Fruit fly (Drosophila melanogaster) whole organism, prepupa: ENCODE results near the gene CG32647.

Experiments used
- Blimp-1 ChIP-seq: fragments of 200-800 bp; sonication (Bioruptor generic); optimal IDR thresholded peaks from 3 replicates; lab custom pipeline; 2017; ENCODE audit warnings: missing biosample characterization, missing genetic modification characterization, mild to moderate bottlenecking, moderate library complexity, missing genetic modification reagents
- CG15336 ChIP-seq: fragments of 200-800 bp; sonication (Bioruptor generic); IDR thresholded peaks from 2 replicates; pipeline ENCODE4 v1.3.6; 2022; ENCODE audit warnings: missing biosample characterization, missing genetic modification characterization
- CG1621 ChIP-seq: fragments of 200-800 bp; sonication (Bioruptor generic); optimal IDR thresholded peaks from 3 replicates; lab custom pipeline; 2018; ENCODE audit warnings: missing biosample characterization, mild to moderate bottlenecking, missing genetic modification characterization
- CG16779 ChIP-seq: fragments of 200-800 bp; sonication (Bioruptor generic); optimal IDR thresholded peaks from 3 replicates; lab custom pipeline; 2017; ENCODE audit warnings: missing biosample characterization, mild to moderate bottlenecking, missing genetic modification characterization
- CG3032 ChIP-seq: fragments of 200-800 bp; optimal IDR thresholded peaks from 2 replicates; lab custom pipeline; 2019; ENCODE audit warnings: missing biosample characterization, mild to moderate bottlenecking, missing genetic modification characterization, moderate library complexity
- CG3919 ChIP-seq: fragments of 200-800 bp; sonication (Bioruptor generic); optimal IDR thresholded peaks from 3 replicates; lab custom pipeline; 2016; ENCODE audit warnings: missing biosample characterization, missing genetic modification characterization
- CG4318 ChIP-seq: fragments of 200-800 bp; sonication (Bioruptor generic); optimal IDR thresholded peaks from 3 replicates; lab custom pipeline; 2017; ENCODE audit warnings: missing biosample characterization, mild to moderate bottlenecking, missing genetic modification characterization
- CG6854 ChIP-seq: fragments of 200-800 bp; sonication (Bioruptor generic); optimal IDR thresholded peaks from 2 replicates; lab custom pipeline; 2017; ENCODE audit warnings: missing biosample characterization, mild to moderate bottlenecking, missing genetic modification characterization
- Met ChIP-seq: fragments of 200-800 bp; sonication (Bioruptor generic); optimal IDR thresholded peaks from 3 replicates; lab custom pipeline; 2016; ENCODE audit warnings: missing biosample characterization, missing genetic modification characterization
- dac ChIP-seq: fragments of 200-800 bp; sonication (Bioruptor generic); optimal IDR thresholded peaks from 2 replicates; lab custom pipeline; 2017; ENCODE audit warnings: missing biosample characterization, mild to moderate bottlenecking, missing genetic modification characterization
- net ChIP-seq: fragments of 200-800 bp; sonication (Bioruptor generic); optimal IDR thresholded peaks from 3 replicates; lab custom pipeline; 2016; ENCODE audit warnings: missing biosample characterization, missing genetic modification characterization
- ss ChIP-seq, 2 experiments: fragments of 200-800 bp; sonication (Bioruptor generic); optimal IDR thresholded peaks; 2 replicates in 1 of 2; 3 replicates in 1 of 2; lab custom pipeline; 2017 to 2018; ENCODE audit warnings: mild to moderate bottlenecking in 2 of 2, missing biosample characterization in 2 of 2, missing genetic modification characterization in 2 of 2, moderate library complexity in 1 of 2

DNA sequence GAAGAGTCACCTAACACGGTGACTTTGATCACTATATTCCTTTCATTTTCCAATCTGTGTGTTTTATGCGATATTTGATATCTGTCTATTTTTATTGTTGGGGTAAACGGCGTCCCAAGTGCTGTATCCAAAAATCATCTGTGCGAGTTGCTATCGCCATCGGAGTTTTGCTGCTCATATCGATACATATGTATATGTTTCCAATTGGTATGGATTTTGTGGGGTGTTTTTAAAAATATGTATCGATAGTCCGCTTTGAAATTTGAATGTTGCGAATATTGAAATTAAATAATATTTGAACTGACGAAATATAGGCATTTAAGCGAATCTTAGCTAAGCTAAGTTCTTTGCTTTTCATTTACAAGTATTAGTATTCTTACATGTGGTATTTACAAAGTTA, 21.3 kb downstream of the CG32647 start, which contains the start of gene pira:
- TF ChIP-seq Blimp-1 (GFP tag; lab: Kevin White, UChicago), result no peak
- TF ChIP-seq CG3032 (tag; lab: Kevin White, UChicago), result no peak
- TF ChIP-seq ss (GFP tag; optimal IDR thresholded peaks at IDR 0.05; lab: Kevin White, UChicago), result no peak
- TF ChIP-seq Met (GFP tag; lab: Kevin White, UChicago), result no peak
- TF ChIP-seq CG6854 (GFP tag; lab: Kevin White, UChicago), result no peak
- TF ChIP-seq CG15336 (GFP tag; lab: Robert Waterston, UW), result no peak
- TF ChIP-seq CG3919 (GFP tag; lab: Kevin White, UChicago), result no peak
- no peak for TF ChIP-seq CG16779 (tag; lab: Kevin White, UChicago)
- no peak for TF ChIP-seq CG1621
- TF ChIP-seq net (GFP tag; lab: Kevin White, UChicago), result no peak
- no peak for TF ChIP-seq CG4318 (GFP tag; lab: Kevin White, UChicago)
- no peak for TF ChIP-seq dac (GFP tag; lab: Kevin White, UChicago)
